Worm (Caenorhabditis elegans) whole organism, midembryonic: ENCODE measurements around the gene D2096.6.

Experiments used
- cog-1 ChIP-seq: sonication (generic microtip); optimal IDR thresholded peaks from 2 replicates; lab custom pipeline; 2016; ENCODE audit warnings: missing genetic modification characterization, missing compliant biosample characterization
- flt-1 ChIP-seq: fragments of 200-800 bp; sonication (Bioruptor generic); IDR thresholded peaks from 2 replicates; pipeline ENCODE4 v1.3.6; 2022; ENCODE audit warnings: missing genetic modification characterization, missing compliant biosample characterization
- ref-1 ChIP-seq: fragments of 200-800 bp; sonication (Bioruptor generic); conservative IDR thresholded peaks from 2 replicates; pipeline ENCODE4 v1.3.6; 2022; ENCODE audit warnings: missing genetic modification reagents, missing genetic modification characterization, missing compliant biosample characterization

- TF ChIP-seq ref-1 (GFP tag; lab: Robert Waterston, UW) (no peak), flt-1 (no peak), cog-1 (tag; lab: Kevin White, UChicago) (no peak)
Observed at ce11 chrIV:8366295-8366694, 2.7 kb downstream of the D2096.6 start, which contains the start of gene aagr-1.
